Worm (Caenorhabditis elegans) whole organism, L1 larva: ENCODE results near the gene F46C5.7.

Experiments used
- C04F5.9 ChIP-seq: sonication (generic microtip); optimal IDR thresholded peaks from 2 replicates; lab custom pipeline; 2016; ENCODE audit warnings: missing genetic modification characterization, missing compliant biosample characterization
- C34B4.2 ChIP-seq: sonication (generic microtip); optimal IDR thresholded peaks from 2 replicates; lab custom pipeline; 2017; ENCODE audit warnings: mild to moderate bottlenecking, missing genetic modification characterization, missing compliant biosample characterization
- aha-1 ChIP-seq: fragments of 150-350 bp; optimal IDR thresholded peaks from 2 replicates; lab custom pipeline; 2014; ENCODE audit warnings: missing biosample characterization, missing genetic modification characterization
- alr-1 ChIP-seq: fragments of 200-800 bp; sonication (Bioruptor generic); optimal IDR thresholded peaks from 2 replicates; lab custom pipeline; 2018; ENCODE audit warnings: borderline replicate concordance, mild to moderate bottlenecking, missing genetic modification characterization, missing compliant biosample characterization
- aly-2 ChIP-seq: fragments of 150-350 bp; optimal IDR thresholded peaks from 2 replicates; lab custom pipeline; 2014; ENCODE audit warnings: missing biosample characterization, missing genetic modification characterization
- ama-1 ChIP-seq: fragments of 150-350 bp; optimal IDR thresholded peaks from 2 replicates; lab custom pipeline; 2014
- ceh-8 ChIP-seq: fragments of 200-800 bp; sonication (Bioruptor generic); optimal IDR thresholded peaks from 2 replicates; lab custom pipeline; 2018; ENCODE audit warnings: mild to moderate bottlenecking, missing genetic modification characterization, moderate library complexity, missing compliant biosample characterization
- ceh-88 ChIP-seq: fragments of 200-800 bp; sonication (Bioruptor generic); IDR thresholded peaks from 2 replicates; pipeline ENCODE4 v1.3.6; 2022; ENCODE audit warnings: missing genetic modification characterization, missing compliant biosample characterization
- ceh-90 ChIP-seq: sonication (generic microtip); optimal IDR thresholded peaks from 2 replicates; lab custom pipeline; 2016; ENCODE audit warnings: missing genetic modification characterization, missing compliant biosample characterization
- ces-1 ChIP-seq: fragments of 150-350 bp; optimal IDR thresholded peaks from 2 replicates; lab custom pipeline; 2014; ENCODE audit warnings: missing biosample characterization, missing genetic modification reagents, missing genetic modification characterization
- efl-1 ChIP-seq, 4 experiments: fragments of 150-350 bp; optimal IDR thresholded peaks in 3 of 4; peaks in 1 of 4; 1 replicate in 1 of 4; 2 replicates in 3 of 4; lab custom pipeline; 2014; ENCODE audit warnings: missing biosample characterization in 2 of 4, missing genetic modification characterization in 2 of 4, missing genetic modification reagents in 2 of 4
- egl-13 ChIP-seq: sonication (generic microtip); optimal IDR thresholded peaks from 2 replicates; lab custom pipeline; 2016; ENCODE audit warnings: missing genotype, missing genetic modification reagents, missing genetic modification characterization, missing compliant biosample characterization
- egl-27 ChIP-seq, 2 experiments: fragments of 150-350 bp in 1 of 2; sonication (generic microtip); optimal IDR thresholded peaks; 3 replicates each; lab custom pipeline; 2017 to 2018; ENCODE audit warnings: missing biosample characterization in 2 of 2, missing genetic modification characterization in 2 of 2, missing genetic modification reagents in 2 of 2
- elt-2 ChIP-seq: sonication (generic microtip); optimal IDR thresholded peaks from 2 replicates; lab custom pipeline; 2016; ENCODE audit warnings: missing genetic modification characterization, mild to moderate bottlenecking, inconsistent platforms, missing compliant biosample characterization, missing genetic modification reagents
- fkh-10 ChIP-seq: sonication (generic microtip); optimal IDR thresholded peaks from 2 replicates; lab custom pipeline; 2017; ENCODE audit warnings: missing biosample characterization, missing genetic modification reagents, missing genetic modification characterization
- fkh-4 ChIP-seq: sonication (generic microtip); optimal IDR thresholded peaks from 2 replicates; lab custom pipeline; 2016; ENCODE audit warnings: missing compliant biosample characterization, missing genetic modification characterization, borderline replicate concordance
- fos-1 ChIP-seq: fragments of 150-350 bp; optimal IDR thresholded peaks from 2 replicates; lab custom pipeline; 2014; ENCODE audit warnings: missing biosample characterization, missing genetic modification characterization
- grh-1 ChIP-seq: fragments of 200-800 bp; sonication (Bioruptor generic); IDR thresholded peaks from 2 replicates; pipeline ENCODE4 v1.3.6; 2022; ENCODE audit warnings: missing genetic modification reagents, missing genetic modification characterization, missing compliant biosample characterization
- hlh-17 ChIP-seq: fragments of 200-800 bp; sonication (Bioruptor generic); optimal IDR thresholded peaks from 2 replicates; lab custom pipeline; 2018; ENCODE audit warnings: missing genetic modification characterization, mild to moderate bottlenecking, missing compliant biosample characterization, moderate library complexity, borderline replicate concordance
- hlh-4 ChIP-seq: sonication (generic microtip); optimal IDR thresholded peaks from 2 replicates; lab custom pipeline; 2016; ENCODE audit warnings: mild to moderate bottlenecking, missing genetic modification characterization, missing compliant biosample characterization
- irx-1 ChIP-seq: sonication (generic microtip); optimal IDR thresholded peaks from 2 replicates; lab custom pipeline; 2016; ENCODE audit warnings: missing genetic modification characterization, missing compliant biosample characterization
- isw-1 ChIP-seq: fragments of 200-800 bp; sonication (Bioruptor generic); IDR thresholded peaks from 2 replicates; pipeline ENCODE4 v1.3.6; 2022; ENCODE audit warnings: missing genetic modification characterization, missing compliant biosample characterization
- lin-14 ChIP-seq: fragments of 200-800 bp; sonication (Bioruptor generic); optimal IDR thresholded peaks from 2 replicates; lab custom pipeline; 2018; ENCODE audit warnings: mild to moderate bottlenecking, missing genetic modification characterization, moderate library complexity, missing compliant biosample characterization
- lin-39 ChIP-seq: fragments of 150-350 bp; optimal IDR thresholded peaks from 2 replicates; lab custom pipeline; 2014; ENCODE audit warnings: missing biosample characterization, missing genetic modification reagents, missing genetic modification characterization
- mdl-1 ChIP-seq, 2 experiments: fragments of 150-350 bp; optimal IDR thresholded peaks; 2 replicates each; lab custom pipeline; 2014 to 2017; ENCODE audit warnings: missing biosample characterization in 2 of 2, missing genetic modification characterization in 2 of 2, inconsistent platforms in 1 of 2
- mep-1 ChIP-seq: fragments of 150-350 bp; optimal IDR thresholded peaks from 2 replicates; lab custom pipeline; 2014; ENCODE audit warnings: missing biosample characterization, missing genetic modification characterization
- nhr-11 ChIP-seq: fragments of 150-350 bp; optimal IDR thresholded peaks from 2 replicates; lab custom pipeline; 2014; ENCODE audit warnings: missing biosample characterization, missing genetic modification characterization
- nhr-12 ChIP-seq: sonication (generic microtip); optimal IDR thresholded peaks from 2 replicates; lab custom pipeline; 2017; ENCODE audit warnings: missing biosample characterization, missing genetic modification characterization
- nhr-19 ChIP-seq: fragments of 200-800 bp; sonication (Bioruptor generic); conservative IDR thresholded peaks from 2 replicates; pipeline ENCODE4 v1.3.6; 2022; ENCODE audit warnings: missing genetic modification characterization, missing compliant biosample characterization
- nhr-20 ChIP-seq: sonication (generic microtip); optimal IDR thresholded peaks from 2 replicates; lab custom pipeline; 2016; ENCODE audit warnings: mild to moderate bottlenecking, missing genetic modification characterization, missing compliant biosample characterization
- nhr-237 ChIP-seq: fragments of 150-350 bp; optimal IDR thresholded peaks from 2 replicates; lab custom pipeline; 2014; ENCODE audit warnings: missing biosample characterization, missing genetic modification characterization
- nhr-47 ChIP-seq: sonication (generic microtip); optimal IDR thresholded peaks from 2 replicates; lab custom pipeline; 2016; ENCODE audit warnings: mild to moderate bottlenecking, missing genetic modification characterization, moderate library complexity, missing compliant biosample characterization
- pag-3 ChIP-seq: sonication (generic microtip); optimal IDR thresholded peaks from 2 replicates; lab custom pipeline; 2017; ENCODE audit warnings: missing genetic modification characterization, mild to moderate bottlenecking, missing compliant biosample characterization, antibody characterized with exemption, borderline replicate concordance; ENCODE audit not compliant: insufficient read depth
- pax-3 ChIP-seq: fragments of 200-800 bp; sonication (Bioruptor generic); optimal IDR thresholded peaks from 2 replicates; lab custom pipeline; 2018; ENCODE audit warnings: mild to moderate bottlenecking, missing genetic modification characterization, moderate library complexity, missing compliant biosample characterization
- pqm-1 ChIP-seq: sonication (generic microtip); optimal IDR thresholded peaks from 3 replicates; lab custom pipeline; 2017; ENCODE audit warnings: missing biosample characterization, missing genetic modification characterization
- skn-1 ChIP-seq: fragments of 150-350 bp; optimal IDR thresholded peaks from 2 replicates; lab custom pipeline; 2014; ENCODE audit warnings: missing biosample characterization, missing genetic modification characterization
- sox-4 ChIP-seq: sonication (generic microtip); optimal IDR thresholded peaks from 2 replicates; lab custom pipeline; 2016; ENCODE audit warnings: missing genetic modification characterization, missing compliant biosample characterization
- sup-37 ChIP-seq: fragments of 200-800 bp; sonication (Bioruptor generic); optimal IDR thresholded peaks from 2 replicates; lab custom pipeline; 2018; ENCODE audit warnings: mild to moderate bottlenecking, missing genetic modification characterization, missing compliant biosample characterization
- tbx-2 ChIP-seq: sonication (generic microtip); optimal IDR thresholded peaks from 2 replicates; lab custom pipeline; 2016; ENCODE audit warnings: missing genetic modification characterization, missing compliant biosample characterization
- tlp-1 ChIP-seq: fragments of 150-350 bp; optimal IDR thresholded peaks from 2 replicates; lab custom pipeline; 2014; ENCODE audit warnings: missing biosample characterization, missing genetic modification characterization
- unc-30 ChIP-seq: sonication (generic microtip); optimal IDR thresholded peaks from 2 replicates; lab custom pipeline; 2017; ENCODE audit warnings: missing biosample characterization, missing genetic modification characterization
- vab-15 ChIP-seq: sonication (generic microtip); optimal IDR thresholded peaks from 2 replicates; lab custom pipeline; 2017; ENCODE audit warnings: missing genotype, mild to moderate bottlenecking, missing genetic modification characterization, missing compliant biosample characterization
- zag-1 ChIP-seq: fragments of 150-350 bp; optimal IDR thresholded peaks from 2 replicates; lab custom pipeline; 2014; ENCODE audit warnings: missing biosample characterization, missing genetic modification characterization
- ztf-11 ChIP-seq, 2 experiments: sonication (generic microtip); optimal IDR thresholded peaks; 2 replicates each; lab custom pipeline; 2016 to 2017; ENCODE audit warnings: missing genetic modification characterization in 2 of 2, missing biosample characterization in 1 of 2, missing compliant biosample characterization in 1 of 2
- ztf-4 ChIP-seq: fragments of 150-350 bp; optimal IDR thresholded peaks from 2 replicates; lab custom pipeline; 2014; ENCODE audit warnings: missing biosample characterization, missing genetic modification characterization

The F46C5.7 gene

ce11 chrII:8830917-8831316 lies 8.2 kb upstream of the F46C5.7 start:
- TF ChIP-seq lin-14 (GFP tag; lab: Kevin White, UChicago), result peak; percentile 42
- TF ChIP-seq skn-1 (tag; lab: Kevin White, UChicago), result no peak

- TF ChIP-seq lin-14 (GFP tag; lab: Kevin White, UChicago), result peak; percentile 36
- TF ChIP-seq nhr-12, result no peak
These were observed 6.2 kb upstream of the F46C5.7 start for ce11 chrII:8832941-8833340.

DNA sequence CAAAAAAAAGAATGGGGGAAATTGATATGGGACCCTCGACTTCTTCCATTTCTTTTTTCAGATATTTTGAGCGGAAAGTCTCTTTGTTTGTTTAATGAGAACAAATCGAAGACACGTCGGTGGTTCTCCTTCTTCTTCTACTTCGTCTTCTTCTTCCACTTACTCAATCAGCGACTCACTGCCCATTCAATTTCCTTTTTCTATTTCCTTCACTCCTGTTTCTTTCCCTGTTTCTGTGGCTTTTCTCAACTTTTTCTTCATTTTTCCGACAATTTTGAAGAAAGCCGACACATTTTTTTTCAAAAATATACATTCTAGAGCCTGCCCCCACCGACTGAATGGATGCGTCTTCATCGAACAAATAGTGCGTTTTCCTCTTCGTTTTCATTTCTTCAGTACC lies 3.3 kb upstream of the F46C5.7 start, which contains the start of gene F46C5.4:
F46C5.4 (plus strand) TSS at position 222 of the 400 bp plus-strand sequence.
- TF ChIP-seq nhr-237 (tag; lab: Kevin White, UChicago), result no peak
- TF ChIP-seq C04F5.9 (tag; lab: Kevin White, UChicago), result no peak
- no peak for TF ChIP-seq nhr-20 (tag; lab: Kevin White, UChicago)
- no peak for TF ChIP-seq ces-1
- peak; percentile 66 for TF ChIP-seq lin-14 (GFP tag; lab: Kevin White, UChicago)
- TF ChIP-seq fkh-10 (GFP tag; lab: Kevin White, UChicago), result peak; percentile 85
- TF ChIP-seq, all 84 proteins: peak for 2

ce11 chrII:8844465-8845126 lies 5.5 kb downstream of the F46C5.7 start, which contains the start of gene F46C5.6:
Gene F46C5.6, minus strand, starts transcription at chrII:8844515.
- TF ChIP-seq hlh-17 (GFP tag; lab: Kevin White, UChicago), result no peak
- TF ChIP-seq pag-3 (tag; lab: Kevin White, UChicago), result no peak
- TF ChIP-seq egl-27 (tag; optimal IDR thresholded peaks at IDR 0.05; lab: Kevin White, UChicago), result no peak
- no peak for TF ChIP-seq alr-1
- TF ChIP-seq vab-15 (tag; lab: Kevin White, UChicago), result no peak
- no peak for TF ChIP-seq nhr-11
- peak; percentile 19 for TF ChIP-seq tbx-2
- TF ChIP-seq efl-1 (optimal IDR thresholded peaks at IDR 0.05; lab: Kevin White, UChicago), result peak in 1 of 2 experiments; percentile 10
- no peak for TF ChIP-seq efl-1 (GFP tag; optimal IDR thresholded peaks at IDR 0.05 in 1 of 2; lab: Kevin White, UChicago)
- no peak for TF ChIP-seq pqm-1 (tag; lab: Kevin White, UChicago)
- TF ChIP-seq hlh-4 (tag; lab: Kevin White, UChicago), result no peak
- no peak for TF ChIP-seq ztf-11 (tag; optimal IDR thresholded peaks at IDR 0.05; lab: Kevin White, UChicago)
- TF ChIP-seq ama-1, result no peak
- no peak for TF ChIP-seq ces-1
- no peak for TF ChIP-seq fos-1
- TF ChIP-seq irx-1 (tag; lab: Kevin White, UChicago), result no peak
- no peak for TF ChIP-seq nhr-47 (tag; lab: Kevin White, UChicago)
- TF ChIP-seq fkh-4, result no peak
- no peak for TF ChIP-seq ztf-4
- TF ChIP-seq fkh-10 (GFP tag; lab: Kevin White, UChicago), result no peak
- no peak for TF ChIP-seq mep-1 (tag; lab: Kevin White, UChicago)
- TF ChIP-seq lin-39 (tag; lab: Kevin White, UChicago), result no peak
- TF ChIP-seq nhr-19 (GFP tag; lab: Robert Waterston, UW), result peak; percentile 30; the same call in 1 of the 2 replicates
- TF ChIP-seq ceh-8 (GFP tag; lab: Kevin White, UChicago), result no peak
- TF ChIP-seq sox-4 (tag; lab: Kevin White, UChicago), result no peak
- TF ChIP-seq mdl-1 (tag; optimal IDR thresholded peaks at IDR 0.05; lab: Kevin White, UChicago), result no peak
- TF ChIP-seq aha-1 (tag; lab: Kevin White, UChicago), result no peak
- TF ChIP-seq ceh-90 (tag; lab: Kevin White, UChicago), result no peak
- no peak for TF ChIP-seq C34B4.2 (tag; lab: Kevin White, UChicago)
- TF ChIP-seq sup-37 (GFP tag; lab: Kevin White, UChicago), result no peak
- TF ChIP-seq isw-1 (GFP tag; lab: Robert Waterston, UW), result no peak
- TF ChIP-seq tlp-1 (tag; lab: Kevin White, UChicago), result no peak
- TF ChIP-seq ceh-88 (GFP tag; lab: Robert Waterston, UW), result no peak
- TF ChIP-seq egl-13 (tag; lab: Kevin White, UChicago), result no peak
- TF ChIP-seq elt-2 (tag; lab: Kevin White, UChicago), result no peak
- no peak for TF ChIP-seq pax-3 (tag; lab: Kevin White, UChicago)
- TF ChIP-seq zag-1 (tag; lab: Kevin White, UChicago), result no peak
- TF ChIP-seq grh-1, result no peak
- no peak for TF ChIP-seq nhr-12
- no peak for TF ChIP-seq unc-30 (tag; lab: Kevin White, UChicago)
- no peak for TF ChIP-seq aly-2
